Worm (Caenorhabditis elegans): ENCODE results near the gene Y64G10A.1.

Y64G10A.1 gene

DNA sequence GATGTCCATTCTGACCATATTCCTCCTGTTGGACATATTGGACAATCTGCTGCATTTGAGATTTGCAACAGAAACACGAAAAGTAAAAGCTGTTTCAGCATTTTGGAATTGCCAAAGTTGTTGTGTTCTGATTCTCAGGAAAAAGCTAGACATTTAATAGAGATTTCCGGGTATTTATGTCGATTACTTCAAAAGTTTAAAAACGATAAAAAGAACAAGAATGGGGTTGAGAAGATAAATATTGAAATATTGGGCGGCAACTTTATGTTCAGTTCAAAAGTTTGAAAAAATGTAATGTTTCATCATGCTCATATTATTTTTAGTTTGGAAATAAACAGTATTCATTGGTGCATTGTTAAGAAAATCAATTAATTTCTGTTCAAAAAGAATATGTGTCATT lies at the start of gene Y64G10A.1:
Y64G10A.1 (minus strand) TSS at position 101 of the 400 bp plus-strand sequence.
- TF ChIP-seq unc-62 (GFP tag; optimal IDR thresholded peaks at IDR 0.05), result no peak

ce11 chrIV:14284920-14285319 lies 46.0 kb upstream of the Y64G10A.1 start:
- no peak for TF ChIP-seq unc-62 (GFP tag; optimal IDR thresholded peaks at IDR 0.05)

DNA sequence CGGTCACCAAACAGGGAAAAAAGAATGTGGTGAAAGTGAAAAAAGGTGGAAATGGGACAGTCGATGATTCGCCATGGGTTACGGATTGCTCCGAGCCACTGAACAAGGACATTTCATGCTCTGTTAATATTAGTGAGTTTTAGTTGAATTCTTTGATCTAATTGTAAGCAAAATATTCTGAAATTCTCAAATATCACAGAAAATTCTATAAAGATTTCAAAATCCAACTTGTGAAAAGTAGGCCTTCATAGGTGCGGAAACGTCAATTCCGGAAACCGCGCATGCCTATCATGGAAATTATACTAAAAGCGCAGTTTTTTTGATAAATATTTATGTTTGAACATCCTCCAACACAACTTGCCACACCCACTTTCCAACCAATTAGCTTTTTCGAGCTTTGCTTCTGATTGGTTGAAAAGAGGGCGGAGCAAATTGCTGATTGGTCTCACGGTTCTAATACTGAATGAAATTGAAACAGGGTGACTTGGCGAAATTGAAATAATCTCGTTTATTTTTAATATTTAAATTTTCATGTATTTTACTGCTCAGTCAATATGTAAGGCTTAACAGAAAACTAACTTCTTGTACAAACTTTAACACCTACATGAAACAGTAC lies 38.0 kb upstream of the Y64G10A.1 start:
- TF ChIP-seq unc-62 (GFP tag; optimal IDR thresholded peaks at IDR 0.05), result no peak

DNA sequence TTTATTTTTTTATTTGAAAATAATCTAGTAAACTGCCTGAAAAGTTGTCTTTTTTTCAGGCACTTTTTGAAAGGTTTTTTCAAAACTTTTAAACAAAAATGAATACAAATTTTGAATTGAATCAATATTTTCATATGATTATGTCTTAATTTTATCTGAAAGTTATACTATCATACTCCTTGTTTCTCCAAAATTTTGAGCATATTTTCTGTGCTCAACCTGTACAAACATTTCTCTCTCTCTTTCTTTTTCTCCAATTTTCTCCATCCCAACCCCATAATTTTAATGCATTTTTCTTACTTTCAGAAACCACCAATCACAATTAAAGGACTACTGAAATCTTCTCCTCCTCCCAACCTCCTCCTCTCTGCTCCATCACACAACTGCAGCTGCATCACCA lies 37.3 kb upstream of the Y64G10A.1 start, which contains the start of gene ilcr-1:
ilcr-1 (plus strand) TSS at position 301 of the 400 bp plus-strand sequence.
- TF ChIP-seq unc-62 (GFP tag; optimal IDR thresholded peaks at IDR 0.05), result no peak

DNA sequence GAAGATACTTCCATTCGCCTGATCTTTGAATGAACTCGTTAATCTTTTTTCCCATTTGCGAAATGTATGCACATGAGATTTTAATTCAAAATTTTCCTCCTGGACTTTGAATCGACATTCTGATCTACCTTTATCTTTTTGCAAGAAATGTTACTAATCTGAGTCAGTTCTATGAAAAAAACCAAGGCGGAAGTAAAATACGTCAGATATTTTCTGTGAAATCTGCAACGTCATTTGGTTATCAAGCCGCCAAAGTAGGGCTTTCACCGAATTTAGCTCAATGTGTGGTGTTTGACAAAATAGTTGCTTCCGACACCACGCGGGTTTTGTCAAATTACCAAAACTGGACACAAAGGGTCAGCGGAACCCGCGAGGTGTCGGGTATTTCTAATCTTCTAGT lies 36.0 kb upstream of the Y64G10A.1 start:
- no peak for TF ChIP-seq unc-62 (GFP tag; optimal IDR thresholded peaks at IDR 0.05)

ce11 chrIV:14272561-14272960 lies 33.7 kb upstream of the Y64G10A.1 start:
- TF ChIP-seq unc-62 (GFP tag; optimal IDR thresholded peaks at IDR 0.05), result no peak

DNA sequence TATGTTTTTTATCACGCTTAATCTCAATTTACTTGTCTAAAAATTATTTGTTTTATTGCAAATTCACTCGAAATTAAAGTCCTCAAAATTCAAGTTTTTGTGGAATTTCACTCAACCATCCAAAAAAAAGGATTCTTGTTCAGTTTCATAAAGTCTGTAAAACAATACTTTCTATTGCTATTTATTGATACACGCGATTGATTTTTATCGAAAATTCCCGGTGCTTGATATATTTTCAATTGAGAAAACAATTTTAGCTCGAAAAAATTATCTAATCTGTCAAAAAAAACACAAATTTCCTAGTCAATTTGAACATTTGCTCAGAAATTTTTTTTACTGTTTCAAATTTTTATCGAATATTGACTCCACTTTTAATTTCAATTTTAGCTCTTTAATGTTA lies 31.1 kb upstream of the Y64G10A.1 start:
- no peak for TF ChIP-seq unc-62 (GFP tag; optimal IDR thresholded peaks at IDR 0.05)

DNA sequence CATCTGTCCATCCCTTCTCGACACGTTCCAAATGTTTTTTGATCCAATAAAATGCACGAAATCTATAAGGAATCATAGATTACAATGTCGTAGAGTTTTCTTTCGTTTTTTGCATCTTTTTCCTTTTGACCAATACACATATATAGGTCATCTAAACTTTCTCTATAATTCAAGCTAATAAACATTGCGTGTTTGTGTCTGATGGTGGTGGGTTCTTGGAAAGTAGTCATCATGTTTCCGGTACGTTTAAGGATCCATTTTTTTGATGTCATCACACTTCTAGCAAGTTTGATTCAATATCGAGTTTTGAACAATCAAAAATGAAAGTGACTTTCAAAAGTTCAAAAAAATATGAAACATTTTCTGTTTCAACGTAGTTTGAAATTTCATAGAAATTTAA lies 30.0 kb upstream of the Y64G10A.1 start:
- TF ChIP-seq unc-62 (GFP tag; optimal IDR thresholded peaks at IDR 0.05), result no peak

DNA sequence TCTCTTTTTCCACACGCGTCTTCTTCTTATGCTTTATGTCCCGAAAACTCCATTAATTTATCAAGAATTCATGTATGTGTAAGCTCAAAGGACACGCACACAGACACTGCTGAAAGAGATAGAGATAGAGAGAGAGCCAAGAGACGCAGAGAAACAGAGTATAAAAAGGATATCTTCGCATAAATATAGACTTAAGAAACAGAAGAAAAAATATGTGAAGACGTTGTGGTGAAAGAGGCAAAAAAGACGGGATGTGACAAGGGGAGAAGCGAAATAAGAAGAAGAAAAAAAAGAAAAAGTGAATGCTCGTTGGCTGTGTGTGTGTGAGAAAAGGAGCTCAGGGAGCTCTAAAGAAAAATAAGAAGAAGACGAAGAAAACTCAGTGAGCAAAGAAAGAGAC lies 21.9 kb upstream of the Y64G10A.1 start:
- no peak for TF ChIP-seq unc-62 (GFP tag; optimal IDR thresholded peaks at IDR 0.05)

DNA sequence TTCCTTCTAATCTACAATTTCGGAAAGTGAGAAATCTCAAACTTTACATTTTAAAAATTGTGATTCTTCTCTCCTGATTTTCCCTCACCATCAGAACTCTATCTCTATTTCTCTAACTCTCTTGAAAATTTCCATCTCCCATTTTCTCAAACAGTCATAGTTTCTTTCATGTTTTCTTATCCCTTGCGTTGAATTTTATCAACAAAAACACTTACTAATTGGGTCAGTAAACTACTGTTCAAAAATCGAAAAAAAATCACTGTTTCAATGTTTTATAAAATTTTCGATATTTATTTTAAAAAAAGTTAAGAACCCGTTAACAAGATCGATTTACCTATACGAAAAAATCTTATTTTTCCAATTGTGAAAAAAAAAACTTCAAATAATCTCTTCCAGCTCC lies 20.3 kb upstream of the Y64G10A.1 start:
- TF ChIP-seq unc-62 (GFP tag; optimal IDR thresholded peaks at IDR 0.05), result no peak

DNA sequence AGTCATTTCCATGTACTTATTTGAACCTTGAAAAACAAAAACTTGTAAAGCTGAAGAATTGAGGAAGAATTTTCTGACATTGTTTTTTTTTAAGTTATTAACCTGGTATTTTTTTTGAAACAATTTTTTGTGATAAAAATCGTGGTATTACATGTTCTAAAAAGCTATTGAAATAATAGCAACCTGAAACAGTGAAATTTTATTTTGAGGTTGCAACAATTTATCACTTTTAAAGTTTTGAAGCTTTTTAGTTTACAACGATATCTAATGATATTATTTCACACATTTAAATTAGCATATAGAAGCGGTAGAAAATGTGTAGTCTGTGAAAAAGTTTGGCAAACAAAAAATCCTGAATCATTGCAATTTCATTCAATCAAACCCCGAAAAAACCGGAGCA lies 18.7 kb upstream of the Y64G10A.1 start:
- no peak for TF ChIP-seq unc-62 (GFP tag; optimal IDR thresholded peaks at IDR 0.05)

DNA sequence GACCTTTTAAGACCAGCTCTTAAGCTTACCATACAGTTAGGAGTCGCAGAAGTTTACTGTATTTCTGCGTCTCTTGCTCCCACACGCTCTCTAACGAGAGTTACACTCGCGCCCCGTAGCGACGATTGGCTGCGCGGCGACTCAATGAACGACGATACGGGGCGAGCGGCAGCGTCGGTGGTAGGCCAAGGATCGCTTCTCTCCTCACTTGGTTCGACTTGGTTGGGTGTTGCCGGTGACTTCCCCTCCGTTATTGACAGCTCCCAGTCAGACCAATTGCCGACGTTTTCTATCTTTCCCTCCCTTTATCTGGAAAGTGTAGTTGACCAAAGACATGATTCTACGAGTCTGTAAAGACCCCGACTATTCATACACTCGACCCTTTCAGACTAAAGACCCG lies 16.7 kb upstream of the Y64G10A.1 start:
- TF ChIP-seq unc-62 (GFP tag; optimal IDR thresholded peaks at IDR 0.05), result no peak

DNA sequence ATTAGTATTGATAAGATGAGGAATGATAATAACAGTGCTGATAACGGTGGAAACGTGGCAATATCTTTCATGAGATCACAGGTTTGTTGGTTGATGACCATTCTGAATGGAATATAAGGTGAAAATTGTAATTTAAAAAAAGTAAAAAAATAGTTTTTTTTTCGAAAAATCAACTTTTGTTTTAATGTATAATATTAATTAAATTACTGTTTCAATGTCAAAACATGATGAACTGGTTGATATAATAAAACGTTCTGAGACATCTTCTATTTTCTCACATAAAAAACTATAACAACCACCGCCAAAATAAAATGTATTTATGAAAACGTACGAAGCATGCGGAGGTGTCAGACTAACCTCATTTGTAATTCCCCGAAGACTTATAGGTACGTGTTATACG lies 11.2 kb upstream of the Y64G10A.1 start, which contains the start of gene srab-24:
srab-24 (minus strand) TSS at position 101 of the 400 bp plus-strand sequence.
- no peak for TF ChIP-seq unc-62 (GFP tag; optimal IDR thresholded peaks at IDR 0.05)

DNA sequence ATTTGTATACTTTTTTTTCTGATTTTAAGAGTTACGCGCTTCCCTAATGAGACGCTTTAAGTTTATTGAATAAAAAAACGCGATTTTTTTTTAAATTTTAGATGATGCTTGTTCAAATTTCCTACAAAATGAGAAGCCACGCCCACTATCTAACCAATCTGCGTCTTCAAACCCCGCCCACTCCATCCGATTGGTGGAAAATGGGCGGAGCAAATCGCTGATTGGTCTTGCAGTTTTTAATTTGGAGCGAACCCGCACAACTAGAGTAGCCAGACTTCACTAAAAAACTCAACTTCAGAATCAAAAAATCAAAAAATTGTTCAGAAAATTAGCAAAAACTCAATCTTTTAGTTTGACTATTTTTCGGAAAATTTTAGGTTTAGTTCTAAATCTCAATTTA lies 10.6 kb upstream of the Y64G10A.1 start:
- TF ChIP-seq unc-62 (GFP tag; optimal IDR thresholded peaks at IDR 0.05), result no peak

DNA sequence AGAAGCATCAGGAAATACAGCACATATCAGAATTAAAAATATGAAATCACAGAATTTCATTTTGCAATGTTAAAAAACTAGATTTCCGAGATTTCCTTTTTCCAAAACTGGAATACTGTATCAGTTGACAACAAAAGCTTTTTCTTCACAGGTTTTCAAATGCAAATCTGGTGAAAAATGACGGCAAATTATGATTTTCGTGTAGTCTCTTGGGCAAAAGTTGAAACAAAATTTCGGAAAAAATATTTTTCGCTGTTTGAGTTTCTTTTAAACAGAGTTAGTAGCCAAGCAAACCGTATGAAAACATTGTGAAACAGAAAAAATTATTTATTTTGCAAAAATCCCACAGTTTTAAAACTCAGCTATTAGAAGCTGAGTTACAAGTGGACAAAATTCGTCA lies 5.5 kb upstream of the Y64G10A.1 start, which contains the start of gene Y64G10A.2:
Y64G10A.2 (minus strand) TSS at position 101 of the 400 bp plus-strand sequence.
- TF ChIP-seq unc-62 (GFP tag; optimal IDR thresholded peaks at IDR 0.05), result no peak

ce11 chrIV:14241382-14242122 lies 2.7 kb upstream of the Y64G10A.1 start, which contains the start of gene Y64G10A.10:
Gene Y64G10A.10 (minus strand): TSS chrIV:14241432.
- no peak for TF ChIP-seq unc-62 (GFP tag; optimal IDR thresholded peaks at IDR 0.05)

DNA sequence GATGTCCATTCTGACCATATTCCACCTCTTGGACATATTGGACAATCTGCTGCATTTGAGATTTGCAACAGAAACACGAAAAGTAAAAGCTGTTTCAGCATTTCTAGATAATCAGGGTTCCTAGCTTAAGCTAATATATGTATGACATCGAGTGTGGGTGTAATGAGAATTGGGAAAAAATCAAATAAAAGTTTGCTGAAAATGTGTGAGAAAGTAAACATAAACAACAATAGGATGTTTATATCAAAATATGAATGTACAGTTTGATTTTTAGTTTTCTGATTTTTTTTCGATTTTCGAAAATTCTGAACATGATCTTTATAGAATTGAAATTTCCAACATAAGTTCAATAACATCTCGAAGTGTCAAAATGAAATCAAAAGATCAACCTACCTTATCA lies 8.1 kb downstream of the Y64G10A.1 start, which contains the start of gene F02H6.6:
F02H6.6 (minus strand) TSS at position 101 of the 400 bp plus-strand sequence.
- no peak for TF ChIP-seq unc-62 (GFP tag; optimal IDR thresholded peaks at IDR 0.05)

Measured in whole organism, dauer.